Worm (Caenorhabditis elegans) whole organism, L1 larva: ENCODE data around the gene T22F7.3.
A peak's percentile ranks its signal among the peaks of the same experiment; 100 is the strongest.

Source experiments
- C16A3.4 ChIP-seq: fragments of 150-350 bp; optimal IDR thresholded peaks from 2 replicates; lab custom pipeline; 2014; ENCODE audit warnings: missing biosample characterization, missing genetic modification characterization
- C34B4.2 ChIP-seq: sonication (generic microtip); optimal IDR thresholded peaks from 2 replicates; lab custom pipeline; 2017; ENCODE audit warnings: mild to moderate bottlenecking, missing genetic modification characterization, missing compliant biosample characterization
- aly-2 ChIP-seq: fragments of 150-350 bp; optimal IDR thresholded peaks from 2 replicates; lab custom pipeline; 2014; ENCODE audit warnings: missing biosample characterization, missing genetic modification characterization
- ama-1 ChIP-seq: fragments of 150-350 bp; optimal IDR thresholded peaks from 2 replicates; lab custom pipeline; 2014
- blmp-1 ChIP-seq: fragments of 150-350 bp; optimal IDR thresholded peaks from 2 replicates; lab custom pipeline; 2014; ENCODE audit warnings: missing biosample characterization, missing genetic modification characterization
- ceh-63 ChIP-seq: fragments of 200-800 bp; sonication (Bioruptor generic); optimal IDR thresholded peaks from 2 replicates; lab custom pipeline; 2018; ENCODE audit warnings: mild to moderate bottlenecking, missing genetic modification characterization, missing compliant biosample characterization
- ceh-8 ChIP-seq: fragments of 200-800 bp; sonication (Bioruptor generic); optimal IDR thresholded peaks from 2 replicates; lab custom pipeline; 2018; ENCODE audit warnings: mild to moderate bottlenecking, missing genetic modification characterization, moderate library complexity, missing compliant biosample characterization
- ceh-82 ChIP-seq, 3 experiments: fragments of 150-350 bp in 1 of 3; sonication (generic microtip) in 2 of 3; optimal IDR thresholded peaks; 2 replicates each; lab custom pipeline; 2014 to 2017; ENCODE audit warnings: missing biosample characterization in 3 of 3, missing genetic modification characterization in 3 of 3
- ceh-90 ChIP-seq: sonication (generic microtip); optimal IDR thresholded peaks from 2 replicates; lab custom pipeline; 2016; ENCODE audit warnings: missing genetic modification characterization, missing compliant biosample characterization
- ces-1 ChIP-seq: fragments of 150-350 bp; optimal IDR thresholded peaks from 2 replicates; lab custom pipeline; 2014; ENCODE audit warnings: missing biosample characterization, missing genetic modification reagents, missing genetic modification characterization
- dpl-1 ChIP-seq, 3 experiments: fragments of 150-350 bp in 2 of 3; sonication (generic microtip) in 1 of 3; optimal IDR thresholded peaks; 2 replicates each; lab custom pipeline; 2014 to 2017; ENCODE audit warnings: missing biosample characterization in 3 of 3, missing genetic modification characterization in 3 of 3, missing genetic modification reagents in 3 of 3
- efl-1 ChIP-seq, 4 experiments: fragments of 150-350 bp; optimal IDR thresholded peaks in 3 of 4; peaks in 1 of 4; 1 replicate in 1 of 4; 2 replicates in 3 of 4; lab custom pipeline; 2014; ENCODE audit warnings: missing biosample characterization in 2 of 4, missing genetic modification characterization in 2 of 4, missing genetic modification reagents in 2 of 4
- efl-3 ChIP-seq: fragments of 200-800 bp; sonication (Bioruptor generic); optimal IDR thresholded peaks from 2 replicates; lab custom pipeline; 2018; ENCODE audit warnings: mild to moderate bottlenecking, missing genetic modification characterization, missing compliant biosample characterization
- egl-13 ChIP-seq: sonication (generic microtip); optimal IDR thresholded peaks from 2 replicates; lab custom pipeline; 2016; ENCODE audit warnings: missing genotype, missing genetic modification reagents, missing genetic modification characterization, missing compliant biosample characterization
- elt-2 ChIP-seq: sonication (generic microtip); optimal IDR thresholded peaks from 2 replicates; lab custom pipeline; 2016; ENCODE audit warnings: missing genetic modification characterization, mild to moderate bottlenecking, inconsistent platforms, missing compliant biosample characterization, missing genetic modification reagents
- fkh-8 ChIP-seq: sonication (generic microtip); optimal IDR thresholded peaks from 2 replicates; lab custom pipeline; 2016; ENCODE audit warnings: mild to moderate bottlenecking, missing genetic modification characterization, missing compliant biosample characterization
- fos-1 ChIP-seq: fragments of 150-350 bp; optimal IDR thresholded peaks from 2 replicates; lab custom pipeline; 2014; ENCODE audit warnings: missing biosample characterization, missing genetic modification characterization
- grh-1 ChIP-seq: fragments of 200-800 bp; sonication (Bioruptor generic); IDR thresholded peaks from 2 replicates; pipeline ENCODE4 v1.3.6; 2022; ENCODE audit warnings: missing genetic modification reagents, missing genetic modification characterization, missing compliant biosample characterization
- hlh-17 ChIP-seq: fragments of 200-800 bp; sonication (Bioruptor generic); optimal IDR thresholded peaks from 2 replicates; lab custom pipeline; 2018; ENCODE audit warnings: missing genetic modification characterization, mild to moderate bottlenecking, missing compliant biosample characterization, moderate library complexity, borderline replicate concordance
- irx-1 ChIP-seq: sonication (generic microtip); optimal IDR thresholded peaks from 2 replicates; lab custom pipeline; 2016; ENCODE audit warnings: missing genetic modification characterization, missing compliant biosample characterization
- isw-1 ChIP-seq: fragments of 200-800 bp; sonication (Bioruptor generic); IDR thresholded peaks from 2 replicates; pipeline ENCODE4 v1.3.6; 2022; ENCODE audit warnings: missing genetic modification characterization, missing compliant biosample characterization
- jun-1 ChIP-seq: fragments of 150-350 bp; optimal IDR thresholded peaks from 2 replicates; lab custom pipeline; 2014; ENCODE audit warnings: missing biosample characterization, missing genetic modification reagents, missing genetic modification characterization
- lin-14 ChIP-seq: fragments of 200-800 bp; sonication (Bioruptor generic); optimal IDR thresholded peaks from 2 replicates; lab custom pipeline; 2018; ENCODE audit warnings: mild to moderate bottlenecking, missing genetic modification characterization, moderate library complexity, missing compliant biosample characterization
- lin-15B ChIP-seq: fragments of 150-350 bp; sonication (generic microtip); optimal IDR thresholded peaks from 3 replicates; lab custom pipeline; 2014; ENCODE audit warnings: missing biosample characterization, missing genetic modification characterization
- lin-35 ChIP-seq, 2 experiments: fragments of 150-350 bp; optimal IDR thresholded peaks; 2 replicates each; lab custom pipeline; 2014; ENCODE audit warnings: missing biosample characterization in 2 of 2, missing genetic modification characterization in 2 of 2, missing genetic modification reagents in 2 of 2
- lin-39 ChIP-seq: fragments of 150-350 bp; optimal IDR thresholded peaks from 2 replicates; lab custom pipeline; 2014; ENCODE audit warnings: missing biosample characterization, missing genetic modification reagents, missing genetic modification characterization
- lir-3 ChIP-seq: sonication (generic microtip); optimal IDR thresholded peaks from 2 replicates; lab custom pipeline; 2016; ENCODE audit warnings: mild to moderate bottlenecking, missing genetic modification characterization, moderate library complexity, missing compliant biosample characterization; ENCODE audit not compliant: poor library complexity
- lsy-2 ChIP-seq, 2 experiments: fragments of 150-350 bp; optimal IDR thresholded peaks; 2 replicates each; lab custom pipeline; 2014; ENCODE audit warnings: missing biosample characterization in 2 of 2, missing genetic modification characterization in 2 of 2
- mab-9 ChIP-seq: fragments of 200-800 bp; sonication (Bioruptor generic); IDR thresholded peaks from 2 replicates; pipeline ENCODE4 v1.3.6; 2022; ENCODE audit warnings: missing genetic modification reagents, missing genetic modification characterization, missing compliant biosample characterization
- mdl-1 ChIP-seq, 2 experiments: fragments of 150-350 bp; optimal IDR thresholded peaks; 2 replicates each; lab custom pipeline; 2014 to 2017; ENCODE audit warnings: missing biosample characterization in 2 of 2, missing genetic modification characterization in 2 of 2, inconsistent platforms in 1 of 2
- nhr-11 ChIP-seq: fragments of 150-350 bp; optimal IDR thresholded peaks from 2 replicates; lab custom pipeline; 2014; ENCODE audit warnings: missing biosample characterization, missing genetic modification characterization
- nhr-20 ChIP-seq: sonication (generic microtip); optimal IDR thresholded peaks from 2 replicates; lab custom pipeline; 2016; ENCODE audit warnings: mild to moderate bottlenecking, missing genetic modification characterization, missing compliant biosample characterization
- nhr-28 ChIP-seq: fragments of 150-350 bp; optimal IDR thresholded peaks from 2 replicates; lab custom pipeline; 2014; ENCODE audit warnings: missing biosample characterization, missing genetic modification characterization
- nhr-47 ChIP-seq: sonication (generic microtip); optimal IDR thresholded peaks from 2 replicates; lab custom pipeline; 2016; ENCODE audit warnings: mild to moderate bottlenecking, missing genetic modification characterization, moderate library complexity, missing compliant biosample characterization
- nhr-71 ChIP-seq: sonication (generic microtip); optimal IDR thresholded peaks from 2 replicates; lab custom pipeline; 2016; ENCODE audit warnings: mild to moderate bottlenecking, missing genetic modification characterization, moderate library complexity, missing compliant biosample characterization
- nhr-76 ChIP-seq: sonication (generic microtip); optimal IDR thresholded peaks from 2 replicates; lab custom pipeline; 2017; ENCODE audit warnings: missing biosample characterization, missing genetic modification characterization
- nhr-85 ChIP-seq: sonication (generic microtip); peaks from one replicate; lab custom pipeline; 2016; ENCODE audit warnings: missing genetic modification characterization, inconsistent platforms, missing compliant biosample characterization
- skn-1 ChIP-seq: fragments of 150-350 bp; optimal IDR thresholded peaks from 2 replicates; lab custom pipeline; 2014; ENCODE audit warnings: missing biosample characterization, missing genetic modification characterization
- snpc-4 ChIP-seq: fragments of 150-350 bp; optimal IDR thresholded peaks from 2 replicates; lab custom pipeline; 2014; ENCODE audit warnings: missing biosample characterization, missing genetic modification characterization
- sptf-1 ChIP-seq: fragments of 150-350 bp; optimal IDR thresholded peaks from 2 replicates; lab custom pipeline; 2014; ENCODE audit warnings: missing biosample characterization, missing genetic modification characterization
- sup-37 ChIP-seq: fragments of 200-800 bp; sonication (Bioruptor generic); optimal IDR thresholded peaks from 2 replicates; lab custom pipeline; 2018; ENCODE audit warnings: mild to moderate bottlenecking, missing genetic modification characterization, missing compliant biosample characterization
- swsn-7 ChIP-seq: sonication (generic microtip); optimal IDR thresholded peaks from 2 replicates; lab custom pipeline; 2016; ENCODE audit warnings: missing genetic modification characterization, missing compliant biosample characterization
- tbx-2 ChIP-seq: sonication (generic microtip); optimal IDR thresholded peaks from 2 replicates; lab custom pipeline; 2016; ENCODE audit warnings: missing genetic modification characterization, missing compliant biosample characterization
- tlp-1 ChIP-seq: fragments of 150-350 bp; optimal IDR thresholded peaks from 2 replicates; lab custom pipeline; 2014; ENCODE audit warnings: missing biosample characterization, missing genetic modification characterization
- unc-130 ChIP-seq: fragments of 150-350 bp; optimal IDR thresholded peaks from 2 replicates; lab custom pipeline; 2017; ENCODE audit warnings: missing biosample characterization, missing genetic modification characterization, inconsistent platforms
- unc-30 ChIP-seq: sonication (generic microtip); optimal IDR thresholded peaks from 2 replicates; lab custom pipeline; 2017; ENCODE audit warnings: missing biosample characterization, missing genetic modification characterization
- unc-62 ChIP-seq: fragments of 150-350 bp; optimal IDR thresholded peaks from 2 replicates; lab custom pipeline; 2014; ENCODE audit warnings: missing biosample characterization, missing genetic modification reagents, missing genetic modification characterization
- unc-98 ChIP-seq: fragments of 200-800 bp; sonication (Bioruptor generic); IDR thresholded peaks from 2 replicates; pipeline ENCODE4 v1.3.6; 2022; ENCODE audit warnings: missing genetic modification characterization, missing compliant biosample characterization
- zag-1 ChIP-seq: fragments of 150-350 bp; optimal IDR thresholded peaks from 2 replicates; lab custom pipeline; 2014; ENCODE audit warnings: missing biosample characterization, missing genetic modification characterization
- zip-4 ChIP-seq: fragments of 200-800 bp; sonication (Bioruptor generic); optimal IDR thresholded peaks from 2 replicates; lab custom pipeline; 2018; ENCODE audit warnings: mild to moderate bottlenecking, missing genetic modification characterization, moderate library complexity, missing compliant biosample characterization
- ztf-11 ChIP-seq, 2 experiments: sonication (generic microtip); optimal IDR thresholded peaks; 2 replicates each; lab custom pipeline; 2016 to 2017; ENCODE audit warnings: missing genetic modification characterization in 2 of 2, missing biosample characterization in 1 of 2, missing compliant biosample characterization in 1 of 2
- ztf-4 ChIP-seq: fragments of 150-350 bp; optimal IDR thresholded peaks from 2 replicates; lab custom pipeline; 2014; ENCODE audit warnings: missing biosample characterization, missing genetic modification characterization

The T22F7.3 gene

ce11 chrIII:502583-502982 is 21.3 kb downstream of the T22F7.3 start (continued):
- peak; percentile 32 to 60 (median 57) for TF ChIP-seq dpl-1 (GFP tag; optimal IDR thresholded peaks at IDR 0.05; lab: Kevin White, UChicago)
- peak; percentile 73 for TF ChIP-seq jun-1 (tag; lab: Kevin White, UChicago)
- TF ChIP-seq lir-3 (tag; lab: Kevin White, UChicago): no peak
- peak; percentile 22 for TF ChIP-seq sup-37 (GFP tag; lab: Kevin White, UChicago)
- no peak for TF ChIP-seq zag-1
- peak; percentile 48 for TF ChIP-seq elt-2 (tag; lab: Kevin White, UChicago)
- TF ChIP-seq lin-39 (tag; lab: Kevin White, UChicago): no peak
- TF ChIP-seq nhr-71 (tag; lab: Kevin White, UChicago): peak; percentile 80
- TF ChIP-seq fos-1 (tag; lab: Kevin White, UChicago): peak; percentile 81
- no peak for TF ChIP-seq tlp-1 (tag; lab: Kevin White, UChicago)
- peak; percentile 73 to 87 for TF ChIP-seq lsy-2 (tag; optimal IDR thresholded peaks at IDR 0.05; lab: Kevin White, UChicago)
- no peak for TF ChIP-seq lin-14 (GFP tag; lab: Kevin White, UChicago)
- no peak for TF ChIP-seq ces-1 (GFP tag; lab: Kevin White, UChicago)
- peak; percentile 61 for TF ChIP-seq skn-1 (tag; lab: Kevin White, UChicago)
- peak; percentile 74 to 83 for TF ChIP-seq lin-35 (GFP tag; optimal IDR thresholded peaks at IDR 0.05; lab: Kevin White, UChicago)
- peak in 1 of 2 experiments; percentile 60 for TF ChIP-seq ztf-11 (tag; optimal IDR thresholded peaks at IDR 0.05; lab: Kevin White, UChicago)
- no peak for TF ChIP-seq unc-62
- TF ChIP-seq zip-4: no peak
- peak; percentile 66 for TF ChIP-seq aly-2 (tag; lab: Kevin White, UChicago)
- no peak for TF ChIP-seq efl-3 (GFP tag; lab: Kevin White, UChicago)
- TF ChIP-seq egl-13 (tag; lab: Kevin White, UChicago): peak; percentile 45
- no peak for TF ChIP-seq nhr-11
- TF ChIP-seq grh-1 (GFP tag; lab: Robert Waterston, UW): 0 out of 2 replicates have a peak, but pooled peaks have one; percentile 10
- TF ChIP-seq nhr-20 (tag; lab: Kevin White, UChicago): peak; percentile 81
- peak; percentile 20; the same call in 1 of the 2 replicates for TF ChIP-seq isw-1 (GFP tag; lab: Robert Waterston, UW)
- no peak for TF ChIP-seq ama-1
- TF ChIP-seq ceh-8 (GFP tag; lab: Kevin White, UChicago): peak; percentile 41
- no peak for TF ChIP-seq nhr-28
- TF ChIP-seq efl-1 (optimal IDR thresholded peaks at IDR 0.05; lab: Kevin White, UChicago): peak; percentile 47 to 61
- peak; percentile 60 to 95 for TF ChIP-seq efl-1 (GFP tag; optimal IDR thresholded peaks at IDR 0.05 in 1 of 2; lab: Kevin White, UChicago)
- TF ChIP-seq C16A3.4 (tag; lab: Kevin White, UChicago): peak; percentile 81
- no peak for TF ChIP-seq ceh-90
- TF ChIP-seq tbx-2 (tag; lab: Kevin White, UChicago): peak; percentile 71
- TF ChIP-seq nhr-85 (tag; lab: Kevin White, UChicago): peak; percentile 68
- no peak for TF ChIP-seq unc-30 (tag; lab: Kevin White, UChicago)
- TF ChIP-seq fkh-8 (tag; lab: Kevin White, UChicago): peak; percentile 74
- peak in 1 of 2 experiments; percentile 73 for TF ChIP-seq mdl-1 (tag; optimal IDR thresholded peaks at IDR 0.05; lab: Kevin White, UChicago)
- peak; percentile 87 for TF ChIP-seq nhr-47 (tag; lab: Kevin White, UChicago)
- peak; percentile 61 for TF ChIP-seq ztf-4 (tag; lab: Kevin White, UChicago)
- peak; percentile 8 for TF ChIP-seq snpc-4 (tag; lab: Kevin White, UChicago)
- TF ChIP-seq ceh-82 (tag; optimal IDR thresholded peaks at IDR 0.05; lab: Kevin White, UChicago): peak; percentile 1 to 81 (median 13)
- no peak for TF ChIP-seq blmp-1 (tag; lab: Kevin White, UChicago)
- TF ChIP-seq hlh-17 (GFP tag; lab: Kevin White, UChicago): no peak
- TF ChIP-seq ceh-63 (GFP tag; lab: Kevin White, UChicago): no peak
- 0 out of 2 replicates have a peak, but pooled peaks have one; percentile 26 for TF ChIP-seq unc-98 (GFP tag; lab: Robert Waterston, UW)
- TF ChIP-seq C34B4.2 (tag; lab: Kevin White, UChicago): no peak
- peak; percentile 79 for TF ChIP-seq swsn-7 (tag; lab: Kevin White, UChicago)
- no peak for TF ChIP-seq sptf-1 (tag; lab: Kevin White, UChicago)
- TF ChIP-seq mab-9 (GFP tag; lab: Robert Waterston, UW): 0 out of 2 replicates have a peak, but pooled peaks have one; percentile 9
- TF ChIP-seq irx-1 (tag; lab: Kevin White, UChicago): peak; percentile 66
- TF ChIP-seq lin-15B (tag; lab: Kevin White, UChicago): peak; percentile 25
- TF ChIP-seq nhr-76 (tag; lab: Kevin White, UChicago): no peak
- peak; percentile 72 for TF ChIP-seq unc-130 (tag; lab: Kevin White, UChicago)
